Fruit fly (Drosophila melanogaster) whole organism: ENCODE data around the gene BHD.

Source experiments
- CG8478 ChIP-seq: fragments of >200 bp; optimal IDR thresholded peaks from 2 replicates; lab custom pipeline; 2018; ENCODE audit warnings: inconsistent platforms
- Dll ChIP-seq: fragments of >200 bp; optimal IDR thresholded peaks from 2 replicates; lab custom pipeline; 2017
- EcR ChIP-seq, 2 experiments: fragments of >200 bp; optimal IDR thresholded peaks; 2 replicates each; lab custom pipeline; 2017; ENCODE audit warnings: missing biosample characterization in 2 of 2, missing genetic modification characterization in 2 of 2, missing genetic modification reagents in 2 of 2
- pan ChIP-seq: fragments of >200 bp; optimal IDR thresholded peaks from 2 replicates; lab custom pipeline; 2017
- psq ChIP-seq: fragments of >200 bp; optimal IDR thresholded peaks from 2 replicates; lab custom pipeline; 2017

DNA sequence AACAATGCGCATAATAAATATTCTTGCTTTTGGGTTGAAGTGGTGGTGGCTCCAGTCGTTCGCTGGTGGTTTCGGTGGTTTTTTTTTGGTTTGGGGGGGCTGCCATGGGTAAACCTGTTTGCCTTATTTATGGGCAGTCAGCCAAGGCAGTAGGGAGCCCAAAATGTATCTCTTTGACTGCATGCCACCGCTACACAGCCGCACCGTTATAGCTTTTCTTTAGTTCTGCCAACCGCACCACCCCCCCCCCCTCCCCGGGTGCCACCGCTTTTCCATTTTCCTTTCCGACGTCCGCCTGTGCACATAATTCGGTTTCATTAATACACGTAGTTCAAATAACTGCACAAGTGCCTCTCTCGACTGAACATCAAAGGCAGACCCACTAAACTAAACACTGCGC lies 19.9 kb downstream of the BHD start:
- no peak for TF ChIP-seq Dll (lab: Kevin White, UChicago)
- TF ChIP-seq pan: no peak
- TF ChIP-seq CG8478 (lab: Kevin White, UChicago): no peak
- no peak for TF ChIP-seq psq (lab: Kevin White, UChicago)
- TF ChIP-seq EcR (GFP tag; optimal IDR thresholded peaks at IDR 0.05; lab: Kevin White, UChicago): no peak
